Worm (Caenorhabditis elegans): ENCODE data around the gene C05G5.2.

The C05G5.2 gene

DNA sequence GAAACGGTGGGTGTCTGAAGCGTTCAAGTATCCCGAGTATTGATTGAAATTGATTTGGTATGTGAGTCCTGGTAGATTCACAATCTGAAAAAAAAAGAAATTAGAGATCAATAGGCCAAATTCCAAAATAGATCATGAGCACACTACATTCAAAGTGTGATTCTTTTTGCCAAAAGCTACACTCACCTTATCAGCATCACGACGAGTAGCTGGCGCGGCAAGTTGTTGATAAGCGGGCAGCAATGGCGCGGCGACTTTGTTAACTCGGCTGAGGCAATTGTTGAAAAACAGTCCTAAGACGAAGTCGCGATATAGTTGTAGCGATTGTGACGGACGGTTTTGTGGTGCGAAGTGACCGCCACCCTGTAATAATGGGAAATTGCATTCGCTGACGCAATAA is 21.9 kb downstream of the C05G5.2 start:
- TF ChIP-seq Y55F3AM.14 (GFP tag; optimal IDR thresholded peaks at IDR 0.05), result no peak
- peak; percentile 34 for TF ChIP-seq sma-9 (GFP tag; optimal IDR thresholded peaks at IDR 0.05)
- no peak for TF ChIP-seq sma-9 (tag; optimal IDR thresholded peaks at IDR 0.05)
- no peak for TF ChIP-seq lsy-2 (tag; optimal IDR thresholded peaks at IDR 0.05)
- TF ChIP-seq dmd-4 (tag; optimal IDR thresholded peaks at IDR 0.05), result no peak
- TF ChIP-seq nhr-6 (tag; optimal IDR thresholded peaks at IDR 0.05), result no peak
- TF ChIP-seq alr-1 (tag; optimal IDR thresholded peaks at IDR 0.05), result no peak
- TF ChIP-seq fos-1 (tag; optimal IDR thresholded peaks at IDR 0.05), result peak; percentile 58
- no peak for TF ChIP-seq sem-4 (tag; optimal IDR thresholded peaks at IDR 0.05)

- TF ChIP-seq sma-9 (GFP tag; optimal IDR thresholded peaks at IDR 0.05) (peak; percentile 43), sma-9 (tag; optimal IDR thresholded peaks at IDR 0.05) (no peak), nhr-25 (tag; optimal IDR thresholded peaks at IDR 0.05) (no peak), unc-39 (tag; optimal IDR thresholded peaks at IDR 0.05) (no peak), zag-1 (tag; optimal IDR thresholded peaks at IDR 0.05) (no peak), fos-1 (tag; optimal IDR thresholded peaks at IDR 0.05) (peak; percentile 54)
Observed at ce11 chrX:14770336-14770735, 23.2 kb downstream of the C05G5.2 start.

ce11 chrX:14771682-14772081 is 24.6 kb downstream of the C05G5.2 start, which contains the start of gene Y16B4A.2:
Gene Y16B4A.2 (minus strand): TSS chrX:14771851.
- no peak for TF ChIP-seq gmeb-1 (tag; optimal IDR thresholded peaks at IDR 0.05)
- TF ChIP-seq fos-1 (tag; optimal IDR thresholded peaks at IDR 0.05), result peak; percentile 38

DNA sequence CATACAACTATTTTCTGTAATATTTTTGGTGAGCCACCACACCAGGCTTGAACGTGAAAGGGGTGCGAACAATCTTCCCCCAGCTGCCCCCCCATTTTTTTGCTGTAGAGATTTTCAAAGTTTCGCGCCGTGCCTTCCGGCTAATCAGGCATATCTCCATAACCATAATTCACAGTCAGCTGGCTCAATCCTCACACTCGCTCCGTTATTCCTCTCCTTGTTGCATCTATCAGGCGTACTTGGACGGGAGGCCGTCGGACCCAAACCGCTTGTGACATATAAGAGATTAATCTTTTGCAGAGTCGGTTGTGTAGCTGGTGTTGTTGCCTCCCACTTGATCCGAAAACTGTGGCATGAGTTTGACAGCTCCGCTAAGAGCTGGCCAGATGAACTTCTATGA is 26.1 kb downstream of the C05G5.2 start, which contains the start of gene unc-3:
TSS of gene unc-3 (plus strand) at position 301 of the 400 bp plus-strand sequence.
- no peak for TF ChIP-seq F13H6.1 (tag; optimal IDR thresholded peaks at IDR 0.05)

DNA sequence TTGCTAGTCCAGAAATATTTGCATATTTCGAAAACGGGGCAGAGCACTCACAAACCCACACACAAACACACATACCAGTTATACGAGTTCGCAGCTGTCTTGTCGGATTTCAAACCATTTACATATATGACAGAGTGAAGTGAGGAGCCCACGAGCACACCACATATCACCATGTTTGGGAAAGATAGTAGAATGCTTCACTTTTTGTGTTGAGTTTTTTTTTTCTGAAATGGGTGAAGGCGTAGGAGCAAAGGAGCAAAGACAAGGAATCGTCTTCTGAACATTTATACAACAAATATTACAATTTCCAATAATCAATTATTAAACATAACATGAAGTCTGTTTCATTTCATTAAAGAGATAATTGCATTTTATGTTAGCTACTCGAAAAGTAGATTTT is 28.1 kb downstream of the C05G5.2 start:
- no peak for TF ChIP-seq R02D3.7 (tag; optimal IDR thresholded peaks at IDR 0.05)
- TF ChIP-seq lin-39 (tag; optimal IDR thresholded peaks at IDR 0.05), result no peak
- no peak for TF ChIP-seq zag-1 (tag; optimal IDR thresholded peaks at IDR 0.05)
- no peak for TF ChIP-seq peb-1 (tag; optimal IDR thresholded peaks at IDR 0.05)
- TF ChIP-seq lin-13 (GFP tag; optimal IDR thresholded peaks at IDR 0.05), result no peak
- no peak for TF ChIP-seq nhr-129 (tag; optimal IDR thresholded peaks at IDR 0.05)
- no peak for TF ChIP-seq lin-11 (tag; optimal IDR thresholded peaks at IDR 0.05)
- no peak for TF ChIP-seq nhr-25 (tag; optimal IDR thresholded peaks at IDR 0.05)
- TF ChIP-seq blmp-1 (tag; optimal IDR thresholded peaks at IDR 0.05; ENCODE audit: insufficient read depth), result no peak
- no peak for TF ChIP-seq sma-9 (GFP tag; optimal IDR thresholded peaks at IDR 0.05)
- no peak for TF ChIP-seq sma-9 (tag; optimal IDR thresholded peaks at IDR 0.05)
- TF ChIP-seq ceh-82 (tag; optimal IDR thresholded peaks at IDR 0.05), result no peak
- TF ChIP-seq unc-55 (GFP tag; optimal IDR thresholded peaks at IDR 0.05), result no peak
- no peak for TF ChIP-seq crh-2 (tag; optimal IDR thresholded peaks at IDR 0.05)
- TF ChIP-seq ama-1 (optimal IDR thresholded peaks at IDR 0.05), result no peak
- no peak for TF ChIP-seq mdl-1 (tag; optimal IDR thresholded peaks at IDR 0.05)
- TF ChIP-seq nhr-23 (tag; optimal IDR thresholded peaks at IDR 0.05), result no peak
- TF ChIP-seq sem-4 (tag; optimal IDR thresholded peaks at IDR 0.05), result no peak
- no peak for TF ChIP-seq skn-1 (tag; optimal IDR thresholded peaks at IDR 0.05)
- TF ChIP-seq nhr-237 (tag; optimal IDR thresholded peaks at IDR 0.05), result no peak

DNA sequence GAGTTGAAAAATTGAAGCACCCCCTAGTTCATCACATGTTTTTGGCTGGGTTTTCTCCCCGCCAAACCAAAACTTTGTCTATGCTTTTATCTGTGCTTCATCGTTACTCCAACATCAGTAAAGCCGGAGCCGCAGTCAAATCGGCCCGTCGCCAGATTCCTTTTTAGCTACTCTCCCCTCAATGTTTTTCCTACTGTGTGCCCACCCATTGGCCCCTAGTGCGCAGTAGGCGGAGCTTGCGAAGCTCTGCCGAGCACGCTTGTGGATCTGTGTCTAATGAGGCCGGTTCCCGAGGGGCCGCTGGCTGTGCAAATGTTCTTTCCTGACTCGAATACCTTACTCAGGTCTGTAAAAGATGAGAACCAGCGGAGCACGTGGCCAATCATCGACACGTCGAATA is 29.2 kb downstream of the C05G5.2 start:
- TF ChIP-seq nhr-23 (tag; optimal IDR thresholded peaks at IDR 0.05) (no peak), lsy-2 (tag; optimal IDR thresholded peaks at IDR 0.05) (peak in 1 of 2 experiments; percentile 41)

- TF ChIP-seq nhr-23 (tag; optimal IDR thresholded peaks at IDR 0.05) (no peak), lin-13 (GFP tag; optimal IDR thresholded peaks at IDR 0.05) (no peak), Y55F3AM.14 (GFP tag; optimal IDR thresholded peaks at IDR 0.05) (no peak), ztf-1 (GFP tag; conservative IDR thresholded peaks at IDR 0.05) (no peak), elt-3 (tag; optimal IDR thresholded peaks at IDR 0.05) (no peak), mdl-1 (tag; optimal IDR thresholded peaks at IDR 0.05) (no peak), alr-1 (tag; optimal IDR thresholded peaks at IDR 0.05) (no peak), nhr-21 (tag; optimal IDR thresholded peaks at IDR 0.05) (no peak), F13H6.1 (tag; optimal IDR thresholded peaks at IDR 0.05) (no peak), mbf-1 (tag; optimal IDR thresholded peaks at IDR 0.05) (no peak), nhr-237 (tag; optimal IDR thresholded peaks at IDR 0.05) (no peak), C34F6.9 (tag; optimal IDR thresholded peaks at IDR 0.05) (no peak), aly-2 (tag; optimal IDR thresholded peaks at IDR 0.05) (no peak)
Observed at ce11 chrX:14778112-14778511, 31.0 kb downstream of the C05G5.2 start.
